Worm (Caenorhabditis elegans): Measurements from ENCODE around the gene R09A8.9.

The R09A8.9 gene

ce11 chrX:12635010-12635409 lies 31.3 kb downstream of the R09A8.9 start (continued):
- TF ChIP-seq C16A3.4 (tag; optimal IDR thresholded peaks at IDR 0.05): peak; percentile 62
- no peak for TF ChIP-seq alr-1 (tag; optimal IDR thresholded peaks at IDR 0.05; ENCODE audit: borderline replicate concordance)
- TF ChIP-seq ztf-11 (tag; optimal IDR thresholded peaks at IDR 0.05): no peak
- no peak for TF ChIP-seq mef-2 (tag; optimal IDR thresholded peaks at IDR 0.05)
- no peak for TF ChIP-seq pqm-1 (tag; optimal IDR thresholded peaks at IDR 0.05)
- TF ChIP-seq egl-27 (tag; optimal IDR thresholded peaks at IDR 0.05): no peak
- TF ChIP-seq elt-3 (tag; optimal IDR thresholded peaks at IDR 0.05): peak in 2 of 6 experiments; percentile 45
- TF ChIP-seq ceh-90 (tag; optimal IDR thresholded peaks at IDR 0.05): no peak
- TF ChIP-seq lin-15B (tag; optimal IDR thresholded peaks at IDR 0.05): peak; percentile 14
- no peak for TF ChIP-seq fkh-8 (tag; optimal IDR thresholded peaks at IDR 0.05)
- peak; percentile 32 for TF ChIP-seq nhr-47 (tag; optimal IDR thresholded peaks at IDR 0.05)
- no peak for TF ChIP-seq ceh-63 (GFP tag; optimal IDR thresholded peaks at IDR 0.05)
- TF ChIP-seq ama-1 (optimal IDR thresholded peaks at IDR 0.05): no peak
- peak in 1 of 2 experiments; percentile 80 for TF ChIP-seq mdl-1 (tag; optimal IDR thresholded peaks at IDR 0.05)
- peak; percentile 24 for TF ChIP-seq elt-2 (tag; optimal IDR thresholded peaks at IDR 0.05)
- TF ChIP-seq C34B4.2 (tag; optimal IDR thresholded peaks at IDR 0.05): no peak
- no peak for TF ChIP-seq ceh-8 (GFP tag; optimal IDR thresholded peaks at IDR 0.05)
- TF ChIP-seq nhr-28 (tag; optimal IDR thresholded peaks at IDR 0.05): no peak
- TF ChIP-seq snu-23 (GFP tag; optimal IDR thresholded peaks at IDR 0.05): peak; percentile 59
- no peak for TF ChIP-seq unc-30 (tag; optimal IDR thresholded peaks at IDR 0.05)
- TF ChIP-seq nhr-237 (tag; optimal IDR thresholded peaks at IDR 0.05): no peak
- no peak for TF ChIP-seq nhr-12 (tag; optimal IDR thresholded peaks at IDR 0.05)
- TF ChIP-seq dsc-1 (tag; optimal IDR thresholded peaks at IDR 0.05): no peak
- no peak for TF ChIP-seq sox-4 (tag; optimal IDR thresholded peaks at IDR 0.05)
- no peak for TF ChIP-seq fkh-10 (GFP tag; optimal IDR thresholded peaks at IDR 0.05)
- TF ChIP-seq F16B12.6 (tag; optimal IDR thresholded peaks at IDR 0.05): no peak
- TF ChIP-seq efl-3 (GFP tag; optimal IDR thresholded peaks at IDR 0.05): no peak
- no peak for TF ChIP-seq xbp-1 (tag; optimal IDR thresholded peaks at IDR 0.05)
- peak; percentile 7 for TF ChIP-seq unc-130 (tag; optimal IDR thresholded peaks at IDR 0.05)
- peak; percentile 33 to 90 for TF ChIP-seq lin-35 (GFP tag; optimal IDR thresholded peaks at IDR 0.05)
- peak; percentile 75 for TF ChIP-seq nhr-85 (tag)
- TF ChIP-seq C04F5.9 (tag; optimal IDR thresholded peaks at IDR 0.05): no peak
- TF ChIP-seq lsy-2 (tag; optimal IDR thresholded peaks at IDR 0.05): peak in 1 of 2 experiments; percentile 75
- TF ChIP-seq irx-1 (tag; optimal IDR thresholded peaks at IDR 0.05): no peak
- TF ChIP-seq lin-13 (GFP tag; optimal IDR thresholded peaks at IDR 0.05): no peak
- TF ChIP-seq dpl-1 (GFP tag; optimal IDR thresholded peaks at IDR 0.05): peak; percentile 59 to 80 (median 76)
- TF ChIP-seq nhr-76 (tag; optimal IDR thresholded peaks at IDR 0.05): no peak
- TF ChIP-seq nhr-77 (tag; optimal IDR thresholded peaks at IDR 0.05): peak; percentile 76
- peak; percentile 85 for TF ChIP-seq lin-14 (GFP tag; optimal IDR thresholded peaks at IDR 0.05)
- no peak for TF ChIP-seq aha-1 (tag; optimal IDR thresholded peaks at IDR 0.05)
- no peak for TF ChIP-seq sptf-1 (tag; optimal IDR thresholded peaks at IDR 0.05)
- TF ChIP-seq sup-37 (GFP tag; optimal IDR thresholded peaks at IDR 0.05): no peak
- TF ChIP-seq swsn-7 (tag; optimal IDR thresholded peaks at IDR 0.05): peak; percentile 33
- peak; percentile 31 for TF ChIP-seq rnt-1 (tag; optimal IDR thresholded peaks at IDR 0.05)
- peak; percentile 15 to 78 for TF ChIP-seq efl-1 (optimal IDR thresholded peaks at IDR 0.05)
- peak; percentile 77 to 98 for TF ChIP-seq efl-1 (GFP tag; optimal IDR thresholded peaks at IDR 0.05 in 1 of 2)
- TF ChIP-seq skn-1 (tag; optimal IDR thresholded peaks at IDR 0.05): peak; percentile 40
- no peak for TF ChIP-seq ceh-82 (tag; optimal IDR thresholded peaks at IDR 0.05)
- TF ChIP-seq zag-1 (tag; optimal IDR thresholded peaks at IDR 0.05): no peak
- TF ChIP-seq isw-1 (GFP tag; IDR thresholded peaks at IDR 0.05): no peak
- no peak for TF ChIP-seq ceh-88 (GFP tag; IDR thresholded peaks at IDR 0.05)
- TF ChIP-seq tbx-2 (tag; optimal IDR thresholded peaks at IDR 0.05): peak; percentile 13

All from whole organism, L1 larva.